Fruit fly (Drosophila melanogaster): Measurements from ENCODE around the gene CG10877.

CG10877 gene

dm6 chr3R:20579816-20580215, 15.9 kb upstream of the CG10877 start, which contains the start of the genes EloB and Srp14 (continued):
- TF ChIP-seq CG4730 (GFP tag; IDR thresholded peaks at IDR 0.05) (peak; percentile 48; the same call in 1 of the 2 replicates), Sry-β (GFP tag; optimal IDR thresholded peaks at IDR 0.05) (no peak), Fer3 (tag; optimal IDR thresholded peaks at IDR 0.05) (peak; percentile 84), CG10267 (tag; optimal IDR thresholded peaks at IDR 0.05) (peak; percentile 83), Atf6 (GFP tag; IDR thresholded peaks at IDR 0.05) (peak; percentile 77; the same call in 1 of the 2 replicates), Vsx1 (GFP tag; optimal IDR thresholded peaks at IDR 0.05) (no peak), CG2116 (GFP tag; optimal IDR thresholded peaks at IDR 0.05) (peak; percentile 85), Fer1 (GFP tag; optimal IDR thresholded peaks at IDR 0.05) (peak; percentile 78), CG13894 (tag; optimal IDR thresholded peaks at IDR 0.05) (no peak), amos (GFP tag; IDR thresholded peaks at IDR 0.05; ENCODE audit: partially characterized antibody) (peak; percentile 97), pita (GFP tag; optimal IDR thresholded peaks at IDR 0.05) (no peak), CG18764 (GFP tag; optimal IDR thresholded peaks at IDR 0.05) (peak; percentile 65), B-H1 (GFP tag; IDR thresholded peaks at IDR 0.05) (peak; percentile 43; the same call in 2 of the 3 replicates), CTCF (GFP tag; optimal IDR thresholded peaks at IDR 0.05) (peak; percentile 19), slbo (GFP tag; IDR thresholded peaks at IDR 0.05) (peak; percentile 89), CG6272 (GFP tag; IDR thresholded peaks at IDR 0.05) (peak; percentile 82), CG30403 (GFP tag; optimal IDR thresholded peaks at IDR 0.05) (peak; percentile 90), Nf-YC (tag; optimal IDR thresholded peaks at IDR 0.05) (peak; percentile 80), CG8944 (GFP tag; optimal IDR thresholded peaks at IDR 0.05) (peak; percentile 57), chinmo (GFP tag; IDR thresholded peaks at IDR 0.05; ENCODE audit: partially characterized antibody) (peak; percentile 92), ems (GFP tag; optimal IDR thresholded peaks at IDR 0.05) (peak; percentile 82), CG14860 (GFP tag; IDR thresholded peaks at IDR 0.05; ENCODE audit: partially characterized antibody) (peak; percentile 93), fd102C (GFP tag; optimal IDR thresholded peaks at IDR 0.05) (no peak), CG31441 (GFP tag; IDR thresholded peaks at IDR 0.05) (peak; percentile 80; the same call in 1 of the 2 replicates), CG4328 (GFP tag; optimal IDR thresholded peaks at IDR 0.05) (peak; percentile 65), CG12155 (GFP tag; optimal IDR thresholded peaks at IDR 0.05) (peak; percentile 77), lab (GFP tag; optimal IDR thresholded peaks at IDR 0.05) (no peak), gsb-n (tag; optimal IDR thresholded peaks at IDR 0.05) (no peak), CG1529 (GFP tag; optimal IDR thresholded peaks at IDR 0.05) (peak; percentile 53), croc (GFP tag; conservative IDR thresholded peaks at IDR 0.05) (0 out of 3 replicates have a peak, but pooled peaks have one; percentile 30), fu2 (GFP tag; optimal IDR thresholded peaks at IDR 0.05) (peak; percentile 73), CG6765 (GFP tag; optimal IDR thresholded peaks at IDR 0.05) (peak; percentile 78), Jarid2 (GFP tag; optimal IDR thresholded peaks at IDR 0.05) (no peak), kni (GFP tag; optimal IDR thresholded peaks at IDR 0.05) (peak; percentile 54), CG12071 (GFP tag; optimal IDR thresholded peaks at IDR 0.05) (no peak), CG12391 (tag; optimal IDR thresholded peaks at IDR 0.05) (peak; percentile 92), her (GFP tag; optimal IDR thresholded peaks at IDR 0.05) (peak; percentile 65), cg (GFP tag; optimal IDR thresholded peaks at IDR 0.05) (no peak), CG8089 (GFP tag; optimal IDR thresholded peaks at IDR 0.05) (peak; percentile 60), Lim3 (GFP tag; IDR thresholded peaks at IDR 0.05) (no peak), ci (GFP tag; IDR thresholded peaks at IDR 0.05) (peak; percentile 76), gcm2 (GFP tag; optimal IDR thresholded peaks at IDR 0.05) (no peak), CG17829 (tag; optimal IDR thresholded peaks at IDR 0.05) (peak; percentile 90), Dfd (GFP tag; optimal IDR thresholded peaks at IDR 0.05) (no peak), slp2 (GFP tag; optimal IDR thresholded peaks at IDR 0.05) (peak; percentile 70), CG6175 (GFP tag; IDR thresholded peaks at IDR 0.05) (0 out of 3 replicates have a peak, but pooled peaks have one; percentile 28), BEAF-32 (GFP tag; optimal IDR thresholded peaks at IDR 0.05) (peak; percentile 99), CG12299 (tag; optimal IDR thresholded peaks at IDR 0.05) (peak; percentile 81), vvl (GFP tag; IDR thresholded peaks at IDR 0.05) (peak; percentile 96), CG8388 (GFP tag; optimal IDR thresholded peaks at IDR 0.05) (peak; percentile 77), CG33557 (GFP tag; optimal IDR thresholded peaks at IDR 0.05) (peak; percentile 68)
